Fruit fly (Drosophila melanogaster) whole organism, pupa: ENCODE measurements around the gene Klp61F.

Experiments
- CG10348 ChIP-seq: fragments of 200-800 bp; sonication (Bioruptor generic); IDR thresholded peaks from 2 replicates; pipeline ENCODE4 v1.3.6; 2022; ENCODE audit warnings: missing biosample characterization, missing genetic modification characterization
- CG12605 ChIP-seq: fragments of 200-800 bp; sonication (Bioruptor generic); IDR thresholded peaks from 2 replicates; pipeline ENCODE4 v1.3.6; 2022; ENCODE audit warnings: missing biosample characterization, missing genetic modification characterization
- CG13204 ChIP-seq: fragments of 200-800 bp; sonication (Bioruptor generic); optimal IDR thresholded peaks from 2 replicates; lab custom pipeline; 2018; ENCODE audit warnings: missing biosample characterization, mild to moderate bottlenecking, missing genetic modification characterization, moderate library complexity
- CG14655 ChIP-seq: fragments of 200-800 bp; sonication (Bioruptor generic); optimal IDR thresholded peaks from 3 replicates; lab custom pipeline; 2017; ENCODE audit warnings: mild to moderate bottlenecking, missing biosample characterization, missing genetic modification reagents, missing genetic modification characterization
- CG15710 ChIP-seq: fragments of 200-800 bp; sonication (Bioruptor generic); optimal IDR thresholded peaks from 2 replicates; lab custom pipeline; 2018; ENCODE audit warnings: missing biosample characterization, mild to moderate bottlenecking, missing genetic modification characterization, moderate library complexity
- CG17806 ChIP-seq: fragments of 200-800 bp; sonication (Bioruptor generic); optimal IDR thresholded peaks from 2 replicates; lab custom pipeline; 2018; ENCODE audit warnings: missing biosample characterization, mild to moderate bottlenecking, missing genetic modification characterization, moderate library complexity
- CG32121 ChIP-seq: fragments of 200-800 bp; sonication (Bioruptor generic); IDR thresholded peaks from 2 replicates; pipeline ENCODE4 v1.3.6; 2022; ENCODE audit warnings: missing biosample characterization, missing genetic modification characterization
- CG34367 ChIP-seq: fragments of 200-800 bp; sonication (Bioruptor generic); optimal IDR thresholded peaks from 2 replicates; lab custom pipeline; 2018; ENCODE audit warnings: missing biosample characterization, mild to moderate bottlenecking, missing genetic modification characterization
- CG4496 ChIP-seq: fragments of 200-800 bp; sonication (Bioruptor generic); IDR thresholded peaks from 3 replicates; pipeline ENCODE4 v1.3.6; 2022; ENCODE audit warnings: missing biosample characterization, missing genetic modification characterization
- CG8159 ChIP-seq: fragments of 200-800 bp; sonication (Bioruptor generic); optimal IDR thresholded peaks from 3 replicates; lab custom pipeline; 2018; ENCODE audit warnings: missing biosample characterization, mild to moderate bottlenecking, missing genetic modification characterization, moderate library complexity
- CG8301 ChIP-seq: fragments of 200-800 bp; sonication (Bioruptor generic); optimal IDR thresholded peaks from 2 replicates; lab custom pipeline; 2018; ENCODE audit warnings: missing biosample characterization, mild to moderate bottlenecking, missing genetic modification characterization
- CG9948 ChIP-seq: fragments of 200-800 bp; sonication (Bioruptor generic); optimal IDR thresholded peaks from 2 replicates; lab custom pipeline; 2018; ENCODE audit warnings: missing biosample characterization, mild to moderate bottlenecking, missing genetic modification characterization, moderate library complexity
- D1 ChIP-seq: fragments of 200-800 bp; sonication (Bioruptor generic); optimal IDR thresholded peaks from 2 replicates; lab custom pipeline; 2018; ENCODE audit warnings: missing biosample characterization, mild to moderate bottlenecking, missing genetic modification characterization, moderate library complexity
- EcR ChIP-seq: fragments of 200-800 bp; sonication (Bioruptor generic); optimal IDR thresholded peaks from 3 replicates; lab custom pipeline; 2019; ENCODE audit warnings: missing biosample characterization, missing genetic modification characterization, mild to moderate bottlenecking, moderate library complexity, missing genetic modification reagents
- Ets98B ChIP-seq: fragments of 200-800 bp; sonication (Bioruptor generic); IDR thresholded peaks from 2 replicates; pipeline ENCODE4 v1.3.6; 2022; ENCODE audit warnings: missing biosample characterization, missing genetic modification characterization
- Pif1A ChIP-seq: fragments of 200-800 bp; sonication (Bioruptor generic); optimal IDR thresholded peaks from 3 replicates; lab custom pipeline; 2016; ENCODE audit warnings: missing biosample characterization, missing genetic modification characterization
- Pif1B ChIP-seq: fragments of 200-800 bp; sonication (Bioruptor generic); optimal IDR thresholded peaks from 3 replicates; lab custom pipeline; 2016; ENCODE audit warnings: missing biosample characterization, missing genetic modification characterization
- Snoo ChIP-seq: fragments of 200-800 bp; sonication (Bioruptor generic); optimal IDR thresholded peaks from 3 replicates; lab custom pipeline; 2017; ENCODE audit warnings: missing biosample characterization, mild to moderate bottlenecking, missing genetic modification characterization, inconsistent platforms
- fd96Ca ChIP-seq: fragments of 200-800 bp; sonication (Bioruptor generic); IDR thresholded peaks from 3 replicates; pipeline ENCODE4 v1.3.6; 2022; ENCODE audit warnings: missing biosample characterization, missing genetic modification characterization
- gl ChIP-seq: fragments of 200-800 bp; sonication (Bioruptor generic); optimal IDR thresholded peaks from 2 replicates; lab custom pipeline; 2018; ENCODE audit warnings: missing biosample characterization, mild to moderate bottlenecking, missing genetic modification characterization
- rn ChIP-seq: fragments of 200-800 bp; sonication (Bioruptor generic); IDR thresholded peaks from 2 replicates; pipeline ENCODE4 v1.3.6; 2022; ENCODE audit warnings: missing biosample characterization, missing genetic modification characterization

The Klp61F gene

dm6 chr3L:1232582-1232981 lies 13.1 kb downstream of the Klp61F start, which contains the start of gene CG33965:
Gene CG33965, plus strand, starts transcription at chr3L:1232882.
- no peak for TF ChIP-seq fd96Ca (GFP tag; lab: Robert Waterston, UW)
- no peak for TF ChIP-seq CG32121

dm6 chr3L:1227303-1227797 lies 18.4 kb downstream of the Klp61F start, which contains the start of gene LysS:
Gene LysS, plus strand, starts transcription at chr3L:1227747.
- TF ChIP-seq rn (GFP tag; lab: Robert Waterston, UW) (no peak), CG8159 (tag; lab: Kevin White, UChicago) (no peak), Ets98B (GFP tag; lab: Robert Waterston, UW) (no peak)

- TF ChIP-seq CG4496 (GFP tag; lab: Robert Waterston, UW) (0 out of 3 replicates have a peak, but pooled peaks have one; percentile 19), gl (no peak), CG32121 (no peak), Pif1A (GFP tag; lab: Kevin White, UChicago) (no peak)
- TF ChIP-seq, all 21 proteins: peak for 1
Measured at dm6 chr3L:1218596-1218995, 27.1 kb downstream of the Klp61F start, which contains the start of gene LysP. Gene LysP, minus strand, starts transcription at chr3L:1218696.

dm6 chr3L:1216460-1216859 lies 29.2 kb downstream of the Klp61F start:
- TF ChIP-seq CG8301 = peak; percentile 45
- no peak for TF ChIP-seq CG13204 (GFP tag; lab: Kevin White, UChicago)
- TF ChIP-seq rn (GFP tag; lab: Robert Waterston, UW) = 0 out of 2 replicates have a peak, but pooled peaks have one; percentile 26
- no peak for TF ChIP-seq CG8159 (tag; lab: Kevin White, UChicago)
- TF ChIP-seq fd96Ca (GFP tag; lab: Robert Waterston, UW) = peak; percentile 50; the same call in 2 of the 3 replicates
- no peak for TF ChIP-seq CG32121
- no peak for TF ChIP-seq EcR (GFP tag; lab: Kevin White, UChicago)
- no peak for TF ChIP-seq CG15710
- TF ChIP-seq Pif1A (GFP tag; lab: Kevin White, UChicago) = no peak
- no peak for TF ChIP-seq D1 (tag; lab: Kevin White, UChicago)
- peak; percentile 41 for TF ChIP-seq Ets98B (GFP tag; lab: Robert Waterston, UW)
- TF ChIP-seq CG34367 (tag; lab: Kevin White, UChicago) = no peak
- peak; percentile 51; the same call in 1 of the 3 replicates for TF ChIP-seq CG4496 (GFP tag; lab: Robert Waterston, UW)
- TF ChIP-seq gl = no peak
- peak; percentile 36 for TF ChIP-seq CG14655 (GFP tag; lab: Kevin White, UChicago)
- TF ChIP-seq CG12605 (GFP tag; lab: Robert Waterston, UW) = no peak
- TF ChIP-seq Snoo = no peak
- TF ChIP-seq CG10348 = no peak
- no peak for TF ChIP-seq CG17806 (tag; lab: Kevin White, UChicago)
- no peak for TF ChIP-seq Pif1B (GFP tag; lab: Kevin White, UChicago)

dm6 chr3L:1212571-1212970 lies 33.1 kb downstream of the Klp61F start, which contains the start of gene LysE:
Gene LysE, plus strand, starts transcription at chr3L:1212827.
- TF ChIP-seq Pif1B (GFP tag; lab: Kevin White, UChicago) = no peak
- no peak for TF ChIP-seq CG12605 (GFP tag; lab: Robert Waterston, UW)
- TF ChIP-seq Pif1A (GFP tag; lab: Kevin White, UChicago) = no peak
- TF ChIP-seq gl = no peak
- TF ChIP-seq CG17806 (tag; lab: Kevin White, UChicago) = no peak
- no peak for TF ChIP-seq CG15710
- TF ChIP-seq CG4496 (GFP tag; lab: Robert Waterston, UW) = no peak
- TF ChIP-seq CG9948 (tag; lab: Kevin White, UChicago) = no peak
- TF ChIP-seq CG13204 (GFP tag; lab: Kevin White, UChicago) = no peak
- TF ChIP-seq CG34367 (tag; lab: Kevin White, UChicago) = no peak
- no peak for TF ChIP-seq CG8301
- TF ChIP-seq CG10348 = no peak
- TF ChIP-seq D1 (tag; lab: Kevin White, UChicago) = no peak
- TF ChIP-seq rn (GFP tag; lab: Robert Waterston, UW) = no peak
- no peak for TF ChIP-seq EcR (GFP tag; lab: Kevin White, UChicago)
- TF ChIP-seq fd96Ca (GFP tag; lab: Robert Waterston, UW) = no peak
- no peak for TF ChIP-seq Snoo
- no peak for TF ChIP-seq CG14655 (GFP tag; lab: Kevin White, UChicago)

- TF ChIP-seq CG34367 (tag; lab: Kevin White, UChicago) (no peak), CG9948 (tag; lab: Kevin White, UChicago) (no peak), Snoo (no peak), CG13204 (GFP tag; lab: Kevin White, UChicago) (no peak), CG4496 (GFP tag; lab: Robert Waterston, UW) (no peak), fd96Ca (GFP tag; lab: Robert Waterston, UW) (no peak), rn (GFP tag; lab: Robert Waterston, UW) (no peak), CG10348 (no peak), CG14655 (GFP tag; lab: Kevin White, UChicago) (no peak), EcR (GFP tag; lab: Kevin White, UChicago) (no peak), CG12605 (GFP tag; lab: Robert Waterston, UW) (no peak), gl (no peak)
Measured at dm6 chr3L:1212113-1212512, 33.6 kb downstream of the Klp61F start.

- TF ChIP-seq CG12605 (GFP tag; lab: Robert Waterston, UW) (no peak), CG13204 (GFP tag; lab: Kevin White, UChicago) (no peak), gl (no peak), CG32121 (no peak), CG17806 (tag; lab: Kevin White, UChicago) (no peak), CG10348 (no peak), fd96Ca (GFP tag; lab: Robert Waterston, UW) (no peak), CG14655 (GFP tag; lab: Kevin White, UChicago) (no peak), CG9948 (tag; lab: Kevin White, UChicago) (no peak), Pif1B (GFP tag; lab: Kevin White, UChicago) (no peak), CG4496 (GFP tag; lab: Robert Waterston, UW) (no peak), Pif1A (GFP tag; lab: Kevin White, UChicago) (no peak), D1 (tag; lab: Kevin White, UChicago) (no peak), CG34367 (tag; lab: Kevin White, UChicago) (no peak), CG8159 (tag; lab: Kevin White, UChicago) (no peak), Snoo (no peak)
Measured at dm6 chr3L:1211096-1211495, 34.6 kb downstream of the Klp61F start, which contains the start of gene LysD. Gene LysD, minus strand, starts transcription at chr3L:1211196.
